Fruit fly (Drosophila melanogaster): ENCODE results near the gene Mcm10.

Gene Mcm10

DNA sequence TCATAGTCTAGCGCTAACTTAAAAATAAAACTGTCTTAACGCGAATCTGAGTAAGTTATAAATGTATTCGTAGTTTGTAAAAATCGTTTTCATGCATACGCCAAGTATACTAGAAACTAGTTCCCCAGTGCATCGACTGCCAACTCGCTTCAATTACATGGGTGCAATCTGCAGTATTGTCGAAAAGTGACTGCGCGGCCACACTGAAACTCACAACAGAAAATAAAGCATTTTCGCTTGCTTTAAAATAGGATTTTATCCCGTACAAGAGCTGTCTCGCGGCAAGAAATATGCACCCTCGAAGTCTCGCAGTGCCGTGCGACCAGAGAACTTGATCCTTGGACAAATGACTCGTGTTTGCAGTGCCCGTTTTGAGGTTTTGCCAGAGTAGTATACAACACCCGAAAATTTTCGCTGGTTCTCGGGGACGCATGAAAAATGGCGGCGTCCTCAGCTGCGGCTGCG, 41.4 kb downstream of the Mcm10 start, which contains the start of gene CG8677 (continued):
- TF ChIP-seq crp (GFP tag; optimal IDR thresholded peaks at IDR 0.05) (peak in 1 of 2 experiments; percentile 5), Vsx1 (GFP tag; optimal IDR thresholded peaks at IDR 0.05) (no peak), Scr (GFP tag; IDR thresholded peaks at IDR 0.05; ENCODE audit: partially characterized antibody) (no peak; the same call in 1 of the 2 replicates), C15 (GFP tag; IDR thresholded peaks at IDR 0.05) (no peak), Taf1 (GFP tag; IDR thresholded peaks at IDR 0.05) (no peak), CG11085 (GFP tag; IDR thresholded peaks at IDR 0.05) (no peak), Hmx (GFP tag; optimal IDR thresholded peaks at IDR 0.05) (no peak), CG14710 (tag; optimal IDR thresholded peaks at IDR 0.05) (peak; percentile 47), pzg (GFP tag; optimal IDR thresholded peaks at IDR 0.05) (peak; percentile 85), MESR4 (GFP tag; optimal IDR thresholded peaks at IDR 0.05) (peak; percentile 93), Aef1 (GFP tag; IDR thresholded peaks at IDR 0.05) (no peak), Awh (GFP tag; IDR thresholded peaks at IDR 0.05) (no peak), HmgZ (tag; optimal IDR thresholded peaks at IDR 0.05) (peak; percentile 57), D (optimal IDR thresholded peaks at IDR 0.05) (no peak), D (GFP tag; optimal IDR thresholded peaks at IDR 0.05) (no peak), CG15601 (tag; optimal IDR thresholded peaks at IDR 0.05) (no peak), Dad (GFP tag; optimal IDR thresholded peaks at IDR 0.05) (no peak), CG32532 (GFP tag; IDR thresholded peaks at IDR 0.05) (peak; percentile 44; the same call in 1 of the 2 replicates), sens (GFP tag) (peak; percentile 63), CG18262 (tag; optimal IDR thresholded peaks at IDR 0.05) (no peak), CG7271 (tag; optimal IDR thresholded peaks at IDR 0.05) (no peak), BEAF-32 (GFP tag; optimal IDR thresholded peaks at IDR 0.05) (peak; percentile 48), Meics (GFP tag; optimal IDR thresholded peaks at IDR 0.05) (no peak), vnd (GFP tag; IDR thresholded peaks at IDR 0.05; ENCODE audit: partially characterized antibody) (no peak), CG13287 (GFP tag; IDR thresholded peaks at IDR 0.05; ENCODE audit: partially characterized antibody) (peak; percentile 30; the same call in 1 of the 2 replicates), bowl (GFP tag; IDR thresholded peaks at IDR 0.05) (no peak), Stat92E (GFP tag; optimal IDR thresholded peaks at IDR 0.05) (peak in 1 of 3 experiments; percentile 34), exex (tag; optimal IDR thresholded peaks at IDR 0.05) (no peak), tna (GFP tag; IDR thresholded peaks at IDR 0.05; ENCODE audit: partially characterized antibody) (0 out of 2 replicates have a peak, but pooled peaks have one; percentile 19), CG1529 (GFP tag; optimal IDR thresholded peaks at IDR 0.05) (no peak), Sry-δ (GFP tag; optimal IDR thresholded peaks at IDR 0.05) (peak; percentile 14), CG14050 (GFP tag; IDR thresholded peaks at IDR 0.05) (no peak), Ets97D (GFP tag; optimal IDR thresholded peaks at IDR 0.05) (peak; percentile 44), CG33213 (GFP tag; optimal IDR thresholded peaks at IDR 0.05) (peak; percentile 81), row (GFP tag; IDR thresholded peaks at IDR 0.05) (peak; percentile 75), CG34422 (GFP tag; IDR thresholded peaks at IDR 0.05) (peak; percentile 65; the same call in 2 of the 3 replicates), da (GFP tag; optimal IDR thresholded peaks at IDR 0.05) (no peak), CG3847 (GFP tag; IDR thresholded peaks at IDR 0.05) (peak; percentile 56; the same call in 1 of the 2 replicates), CG3163 (GFP tag; optimal IDR thresholded peaks at IDR 0.05) (no peak), chm (GFP tag; IDR thresholded peaks at IDR 0.05) (0 out of 2 replicates have a peak, but pooled peaks have one; percentile 39), CG7839 (tag; optimal IDR thresholded peaks at IDR 0.05) (no peak), CG3838 (GFP tag; optimal IDR thresholded peaks at IDR 0.05) (no peak), tio (GFP tag; optimal IDR thresholded peaks at IDR 0.05) (no peak), fd96Cb (tag; optimal IDR thresholded peaks at IDR 0.05) (no peak), CG43689 (GFP tag; IDR thresholded peaks at IDR 0.05) (no peak), Nf-YC (tag; optimal IDR thresholded peaks at IDR 0.05) (no peak), CG6854 (GFP tag; optimal IDR thresholded peaks at IDR 0.05) (no peak), Dref (GFP tag; IDR thresholded peaks at IDR 0.05) (peak; percentile 32; the same call in 1 of the 2 replicates), CG32767 (GFP tag; IDR thresholded peaks at IDR 0.05) (peak; percentile 39), Dp (GFP tag; optimal IDR thresholded peaks at IDR 0.05) (peak; percentile 24), Sin3A (optimal IDR thresholded peaks at IDR 0.05) (peak; percentile 54)
